Fruit fly (Drosophila melanogaster): ENCODE measurements around the gene Tsp26A.

Tsp26A gene

dm6 chr2L:6047528-6048160 lies 47.6 kb downstream of the Tsp26A start, which contains the start of gene IPIP:
TSS of gene IPIP (plus strand) at chr2L:6048002.
- TF ChIP-seq Hr78 (GFP tag; optimal IDR thresholded peaks at IDR 0.05) (no peak), tai (GFP tag; optimal IDR thresholded peaks at IDR 0.05) (no peak), h (GFP tag; optimal IDR thresholded peaks at IDR 0.05) (peak; percentile 69), GATAd (GFP tag; optimal IDR thresholded peaks at IDR 0.05) (no peak), foxo (GFP tag; optimal IDR thresholded peaks at IDR 0.05) (peak in 1 of 2 experiments; percentile 36), CG32264 (GFP tag; optimal IDR thresholded peaks at IDR 0.05) (no peak), ey (GFP tag; optimal IDR thresholded peaks at IDR 0.05) (peak; percentile 9), Mio (GFP tag; optimal IDR thresholded peaks at IDR 0.05) (no peak), brk (GFP tag; optimal IDR thresholded peaks at IDR 0.05) (no peak), Sp1 (GFP tag; optimal IDR thresholded peaks at IDR 0.05) (peak; percentile 30), Dif (GFP tag; optimal IDR thresholded peaks at IDR 0.05; ENCODE audit: partially characterized antibody) (peak; percentile 2), Vsx2 (GFP tag; optimal IDR thresholded peaks at IDR 0.05; ENCODE audit: partially characterized antibody) (no peak), Hr83 (GFP tag; optimal IDR thresholded peaks at IDR 0.05; ENCODE audit: poor library complexity, severe bottlenecking) (peak; percentile 94), sv (GFP tag; optimal IDR thresholded peaks at IDR 0.05) (no peak), woc (GFP tag; optimal IDR thresholded peaks at IDR 0.05) (no peak), dsf (GFP tag; optimal IDR thresholded peaks at IDR 0.05; ENCODE audit: borderline replicate concordance) (no peak), pan (optimal IDR thresholded peaks at IDR 0.05) (no peak), psq (GFP tag; optimal IDR thresholded peaks at IDR 0.05) (no peak), N (GFP tag; optimal IDR thresholded peaks at IDR 0.05) (no peak), rgr (GFP tag; optimal IDR thresholded peaks at IDR 0.05) (peak; percentile 60), CG9705 (GFP tag; optimal IDR thresholded peaks at IDR 0.05) (peak; percentile 17), dl (GFP tag; optimal IDR thresholded peaks at IDR 0.05; ENCODE audit: insufficient read depth in 1 of 2, partially characterized antibody in 2 of 2) (no peak), fru (GFP tag; optimal IDR thresholded peaks at IDR 0.05) (peak; percentile 65), HLH106 (tag; optimal IDR thresholded peaks at IDR 0.05) (peak; percentile 33), Rel (GFP tag; optimal IDR thresholded peaks at IDR 0.05) (no peak), Rel (tag; optimal IDR thresholded peaks at IDR 0.05) (peak; percentile 47), Abd-B (GFP tag; optimal IDR thresholded peaks at IDR 0.05) (no peak), br (GFP tag; optimal IDR thresholded peaks at IDR 0.05) (peak; percentile 39), Myc (optimal IDR thresholded peaks at IDR 0.05) (no peak), CrebA (GFP tag; optimal IDR thresholded peaks at IDR 0.05; ENCODE audit: borderline replicate concordance) (no peak), usp (GFP tag; optimal IDR thresholded peaks at IDR 0.05) (no peak), Dfd (GFP tag; optimal IDR thresholded peaks at IDR 0.05) (no peak), jim (GFP tag; optimal IDR thresholded peaks at IDR 0.05) (no peak), dmrt93B (GFP tag; optimal IDR thresholded peaks at IDR 0.05) (no peak), Hnf4 (GFP tag; optimal IDR thresholded peaks at IDR 0.05) (no peak), OdsH (GFP tag; optimal IDR thresholded peaks at IDR 0.05) (peak; percentile 5)

- no peak for TF ChIP-seq N (GFP tag; optimal IDR thresholded peaks at IDR 0.05)
- TF ChIP-seq h (GFP tag; optimal IDR thresholded peaks at IDR 0.05): no peak
- TF ChIP-seq fru (GFP tag; optimal IDR thresholded peaks at IDR 0.05): no peak
- no peak for TF ChIP-seq Sp1 (GFP tag; optimal IDR thresholded peaks at IDR 0.05)
- TF ChIP-seq OdsH (GFP tag; optimal IDR thresholded peaks at IDR 0.05): no peak
- TF ChIP-seq jim (GFP tag; optimal IDR thresholded peaks at IDR 0.05): no peak
- no peak for TF ChIP-seq usp (GFP tag; optimal IDR thresholded peaks at IDR 0.05)
- TF ChIP-seq psq (GFP tag; optimal IDR thresholded peaks at IDR 0.05): no peak
- no peak for TF ChIP-seq Vsx2 (GFP tag; optimal IDR thresholded peaks at IDR 0.05; ENCODE audit: partially characterized antibody)
- no peak for TF ChIP-seq dl (GFP tag; optimal IDR thresholded peaks at IDR 0.05; ENCODE audit: insufficient read depth in 1 of 2, partially characterized antibody in 2 of 2)
- no peak for TF ChIP-seq Jra (GFP tag; optimal IDR thresholded peaks at IDR 0.05)
- no peak for TF ChIP-seq dmrt93B (GFP tag; optimal IDR thresholded peaks at IDR 0.05)
- TF ChIP-seq Mio (GFP tag; optimal IDR thresholded peaks at IDR 0.05): no peak
- TF ChIP-seq rgr (GFP tag; optimal IDR thresholded peaks at IDR 0.05): no peak
- no peak for TF ChIP-seq tai (GFP tag; optimal IDR thresholded peaks at IDR 0.05)
- no peak for TF ChIP-seq woc (GFP tag; optimal IDR thresholded peaks at IDR 0.05)
- TF ChIP-seq CG9705 (GFP tag; optimal IDR thresholded peaks at IDR 0.05): no peak
These were observed 48.5 kb downstream of the Tsp26A start, which contains the start of the genes CG34179 and slmo for dm6 chr2L:6048542-6048941. TSS of gene CG34179 (minus strand) at chr2L:6048706. TSS of gene slmo (minus strand) at chr2L:6048706.

Data from whole organism, wandering third instar larva.